Worm (Caenorhabditis elegans) whole organism, L4 larva: Measurements from ENCODE around the gene scrm-8.

Experiments
- aly-2 ChIP-seq: sonication (generic microtip); optimal IDR thresholded peaks from 2 replicates; lab custom pipeline; 2018; ENCODE audit warnings: missing biosample characterization, missing genetic modification characterization
- ama-1 ChIP-seq: fragments of 150-350 bp; optimal IDR thresholded peaks from 2 replicates; lab custom pipeline; 2014; ENCODE audit warnings: inconsistent platforms, mixed read lengths
- daf-12 ChIP-seq: fragments of 150-350 bp; optimal IDR thresholded peaks from 2 replicates; lab custom pipeline; 2014; ENCODE audit warnings: missing biosample characterization, missing genetic modification reagents, missing genetic modification characterization
- dpl-1 ChIP-seq: fragments of 150-350 bp; optimal IDR thresholded peaks from 2 replicates; lab custom pipeline; 2014; ENCODE audit warnings: missing biosample characterization, missing genetic modification reagents, missing genetic modification characterization
- hlh-30 ChIP-seq: sonication (generic microtip); optimal IDR thresholded peaks from 2 replicates; lab custom pipeline; 2017; ENCODE audit warnings: antibody characterized with exemption, mild to moderate bottlenecking, missing genetic modification characterization, missing compliant biosample characterization; ENCODE audit not compliant: insufficient read depth
- lin-38 ChIP-seq: fragments of 200-800 bp; sonication (Bioruptor generic); IDR thresholded peaks from 2 replicates; pipeline ENCODE4 v1.3.6; 2022; ENCODE audit warnings: missing genetic modification reagents, missing genetic modification characterization, missing compliant biosample characterization
- mdl-1 ChIP-seq, 2 experiments: fragments of 150-350 bp in 1 of 2; sonication (generic microtip) in 1 of 2; optimal IDR thresholded peaks; 2 replicates each; lab custom pipeline; 2014 to 2017; ENCODE audit warnings: missing biosample characterization in 2 of 2, missing genetic modification characterization in 2 of 2
- nhr-42 ChIP-seq: fragments of 200-800 bp; sonication (Bioruptor generic); IDR thresholded peaks from 2 replicates; pipeline ENCODE4 v1.3.6; 2022; ENCODE audit warnings: missing genetic modification characterization, missing compliant biosample characterization
- nhr-77 ChIP-seq: fragments of 150-350 bp; optimal IDR thresholded peaks from 2 replicates; lab custom pipeline; 2014; ENCODE audit warnings: missing biosample characterization, missing genetic modification characterization
- snpc-4 ChIP-seq: fragments of 150-350 bp; optimal IDR thresholded peaks from 2 replicates; lab custom pipeline; 2014; ENCODE audit warnings: missing biosample characterization, missing genetic modification characterization
- unc-39 ChIP-seq: sonication (generic microtip); optimal IDR thresholded peaks from 2 replicates; lab custom pipeline; 2017; ENCODE audit warnings: missing biosample characterization, missing genetic modification characterization
- ztf-11 ChIP-seq: fragments of 150-350 bp; optimal IDR thresholded peaks from 2 replicates; lab custom pipeline; 2014; ENCODE audit warnings: missing biosample characterization, missing genetic modification characterization

DNA sequence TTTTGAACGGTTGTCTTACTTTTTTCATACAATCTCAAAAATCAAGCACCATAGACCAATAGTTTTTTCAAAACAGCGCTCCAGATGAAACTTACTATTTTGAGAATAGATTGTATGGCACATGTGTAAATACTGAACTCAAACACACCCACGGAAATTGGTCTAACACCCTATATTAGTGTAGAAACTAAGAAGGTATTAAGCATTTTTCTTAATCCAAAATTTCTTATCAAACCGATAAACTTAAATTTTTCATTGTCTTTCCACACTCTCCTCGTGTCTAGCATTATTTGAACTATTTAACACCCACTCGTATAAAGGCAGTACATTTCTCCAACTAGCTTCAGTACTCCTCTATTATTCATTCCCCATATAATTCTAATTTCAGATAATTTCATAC is 14.4 kb upstream of the scrm-8 start:
- no peak for TF ChIP-seq nhr-77 (tag; lab: Kevin White, UChicago)
- TF ChIP-seq hlh-30 (tag; lab: Kevin White, UChicago), result no peak
- no peak for TF ChIP-seq dpl-1 (GFP tag; lab: Kevin White, UChicago)
- TF ChIP-seq daf-12, result no peak
- TF ChIP-seq mdl-1 (tag; optimal IDR thresholded peaks at IDR 0.05; lab: Kevin White, UChicago), result no peak
- TF ChIP-seq lin-38, result no peak
- TF ChIP-seq nhr-42 (GFP tag; lab: Robert Waterston, UW), result no peak
- TF ChIP-seq ztf-11 (tag; lab: Kevin White, UChicago), result no peak
- no peak for TF ChIP-seq snpc-4 (tag; lab: Kevin White, UChicago)
- TF ChIP-seq ama-1 (lab: Kevin White, UChicago), result no peak
- TF ChIP-seq aly-2, result no peak
- TF ChIP-seq unc-39, result no peak
